Fruit fly (Drosophila melanogaster) whole organism, embryonic: ENCODE data around the gene mbc.

ENCODE experiments used
- Aef1 ChIP-seq: fragments of 200-800 bp; sonication (Bioruptor generic); IDR thresholded peaks from 3 replicates; pipeline ENCODE4 v1.3.6; 2022; ENCODE audit warnings: missing biosample characterization, missing genetic modification characterization
- CG10366 ChIP-seq: fragments of 200-800 bp; sonication (Bioruptor generic); IDR thresholded peaks from 2 replicates; pipeline ENCODE4 v1.3.6; 2022; ENCODE audit warnings: missing biosample characterization, missing genetic modification characterization
- CG10654 ChIP-seq: fragments of 200-800 bp; sonication (Bioruptor generic); optimal IDR thresholded peaks from 2 replicates; lab custom pipeline; 2016; ENCODE audit warnings: missing biosample characterization, missing genetic modification characterization
- CG11085 ChIP-seq: fragments of 200-800 bp; sonication (Bioruptor generic); IDR thresholded peaks from 2 replicates; pipeline ENCODE4 v1.3.6; 2022; ENCODE audit warnings: missing biosample characterization, missing genetic modification characterization
- CG11398 ChIP-seq: fragments of 200-800 bp; sonication (Bioruptor generic); optimal IDR thresholded peaks from 2 replicates; lab custom pipeline; 2016; ENCODE audit warnings: missing biosample characterization, missing genetic modification characterization
- CG1792 ChIP-seq: fragments of 200-800 bp; sonication (Bioruptor generic); optimal IDR thresholded peaks from 2 replicates; lab custom pipeline; 2016; ENCODE audit warnings: missing biosample characterization, missing genetic modification characterization
- CG32532 ChIP-seq: fragments of 200-800 bp; sonication (Bioruptor generic); IDR thresholded peaks from 2 replicates; pipeline ENCODE4 v1.3.6; 2022; ENCODE audit warnings: missing biosample characterization, missing genetic modification characterization
- CG32767 ChIP-seq: fragments of 200-800 bp; sonication (Bioruptor generic); IDR thresholded peaks from 2 replicates; pipeline ENCODE4 v1.3.6; 2022; ENCODE audit warnings: missing biosample characterization, missing genetic modification characterization
- CG3407 ChIP-seq: fragments of 200-800 bp; sonication (Bioruptor generic); optimal IDR thresholded peaks from 2 replicates; lab custom pipeline; 2018; ENCODE audit warnings: missing biosample characterization, mild to moderate bottlenecking, missing genetic modification characterization
- CG4328 ChIP-seq: fragments of 200-800 bp; sonication (Bioruptor generic); optimal IDR thresholded peaks from 3 replicates; lab custom pipeline; 2017; ENCODE audit warnings: missing biosample characterization, missing genetic modification reagents, missing genetic modification characterization
- CG4424 ChIP-seq: fragments of 200-800 bp; sonication (Bioruptor generic); optimal IDR thresholded peaks from 3 replicates; lab custom pipeline; 2016; ENCODE audit warnings: missing biosample characterization, missing genetic modification characterization
- CG6272 ChIP-seq: fragments of 200-800 bp; sonication (Bioruptor generic); IDR thresholded peaks from 2 replicates; pipeline ENCODE4 v1.3.6; 2022; ENCODE audit warnings: missing biosample characterization, missing genetic modification characterization
- CG7839 ChIP-seq: fragments of 200-800 bp; sonication (Bioruptor generic); optimal IDR thresholded peaks from 3 replicates; lab custom pipeline; 2018; ENCODE audit warnings: missing biosample characterization, mild to moderate bottlenecking, missing genetic modification characterization, moderate library complexity
- CG9817 ChIP-seq: fragments of 200-800 bp; sonication (Bioruptor generic); optimal IDR thresholded peaks from 2 replicates; lab custom pipeline; 2018; ENCODE audit warnings: missing biosample characterization, mild to moderate bottlenecking, missing genetic modification characterization, moderate library complexity
- Drgx ChIP-seq: fragments of 200-800 bp; sonication (Bioruptor generic); IDR thresholded peaks from 2 replicates; pipeline ENCODE4 v1.3.6; 2022; ENCODE audit warnings: missing biosample characterization, missing genetic modification characterization
- HHEX ChIP-seq: fragments of 200-800 bp; sonication (Bioruptor generic); optimal IDR thresholded peaks from 3 replicates; lab custom pipeline; 2017; ENCODE audit warnings: missing biosample characterization, mild to moderate bottlenecking, missing genetic modification characterization, missing genetic modification reagents
- Hmx ChIP-seq: fragments of 200-800 bp; sonication (Bioruptor generic); optimal IDR thresholded peaks from 2 replicates; lab custom pipeline; 2016; ENCODE audit warnings: missing biosample characterization, missing genetic modification characterization
- Hr51 ChIP-seq, 2 experiments: fragments of 200-800 bp; sonication (Bioruptor generic); optimal IDR thresholded peaks; 2 replicates in 1 of 2; 3 replicates in 1 of 2; lab custom pipeline; 2016 to 2018; ENCODE audit warnings: missing biosample characterization in 2 of 2, missing genetic modification characterization in 2 of 2, mild to moderate bottlenecking in 1 of 2, moderate library complexity in 1 of 2
- Hr78 ChIP-seq, 2 experiments: fragments of 200-800 bp in 1 of 2; fragments of >200 bp in 1 of 2; sonication (Bioruptor generic) in 1 of 2; optimal IDR thresholded peaks; 2 replicates each; lab custom pipeline; 2017 to 2019; ENCODE audit warnings: missing biosample characterization in 2 of 2, missing genetic modification characterization in 2 of 2, mild to moderate bottlenecking in 1 of 2, moderate library complexity in 1 of 2
- Hsf ChIP-seq: fragments of 200-800 bp; sonication (Bioruptor generic); optimal IDR thresholded peaks from 3 replicates; lab custom pipeline; 2016; ENCODE audit warnings: missing biosample characterization, missing genetic modification characterization
- NK7.1 ChIP-seq: fragments of 200-800 bp; sonication (Bioruptor generic); optimal IDR thresholded peaks from 3 replicates; lab custom pipeline; 2016; ENCODE audit warnings: missing biosample characterization, missing genetic modification characterization
- Nf-YC ChIP-seq: fragments of 200-800 bp; optimal IDR thresholded peaks from 3 replicates; lab custom pipeline; 2019; ENCODE audit warnings: missing biosample characterization, mild to moderate bottlenecking, missing genetic modification characterization, moderate library complexity
- Six4 ChIP-seq: fragments of 200-800 bp; sonication (Bioruptor generic); optimal IDR thresholded peaks from 2 replicates; lab custom pipeline; 2016; ENCODE audit warnings: missing biosample characterization, missing genetic modification characterization
- Sox100B ChIP-seq: fragments of 200-800 bp; sonication (Bioruptor generic); optimal IDR thresholded peaks from 3 replicates; lab custom pipeline; 2018; ENCODE audit warnings: missing biosample characterization, mild to moderate bottlenecking, missing genetic modification characterization
- Usf ChIP-seq: fragments of 200-800 bp; sonication (Bioruptor generic); optimal IDR thresholded peaks from 2 replicates; lab custom pipeline; 2017; ENCODE audit warnings: missing genotype, missing biosample characterization, missing genetic modification characterization
- Xbp1 ChIP-seq: fragments of 200-800 bp; sonication (Bioruptor generic); optimal IDR thresholded peaks from 3 replicates; lab custom pipeline; 2016; ENCODE audit warnings: missing biosample characterization, mild to moderate bottlenecking, missing genetic modification characterization
- ara ChIP-seq: fragments of 200-800 bp; sonication (Bioruptor generic); IDR thresholded peaks from 2 replicates; pipeline ENCODE4 v1.3.6; 2022; ENCODE audit warnings: missing biosample characterization, missing genetic modification characterization
- ato ChIP-seq: fragments of 200-800 bp; sonication (Bioruptor generic); IDR thresholded peaks from 2 replicates; pipeline ENCODE4 v1.3.6; 2022; ENCODE audit warnings: missing biosample characterization, missing genetic modification characterization; ENCODE audit not compliant: partially characterized antibody
- az2 ChIP-seq: fragments of 200-800 bp; sonication (Bioruptor generic); optimal IDR thresholded peaks from 3 replicates; lab custom pipeline; 2016; ENCODE audit warnings: missing biosample characterization, missing genetic modification characterization
- bsh ChIP-seq, 2 experiments: fragments of 200-800 bp; sonication (Bioruptor generic); optimal IDR thresholded peaks; 2 replicates each; lab custom pipeline; 2017 to 2018; ENCODE audit warnings: mild to moderate bottlenecking in 2 of 2, missing biosample characterization in 2 of 2, missing genetic modification characterization in 2 of 2, moderate library complexity in 1 of 2
- cad ChIP-seq: fragments of >200 bp; optimal IDR thresholded peaks from 2 replicates; lab custom pipeline; 2017; ENCODE audit warnings: missing biosample characterization, missing genetic modification characterization
- ci ChIP-seq: fragments of 200-800 bp; sonication (Bioruptor generic); IDR thresholded peaks from 3 replicates; pipeline ENCODE4 v1.3.6; 2022; ENCODE audit warnings: missing biosample characterization, missing genetic modification characterization
- dm ChIP-seq: fragments of 200-800 bp; sonication (Bioruptor generic); optimal IDR thresholded peaks from 3 replicates; lab custom pipeline; 2016; ENCODE audit warnings: missing biosample characterization, missing genetic modification characterization
- en ChIP-seq: fragments of 200-800 bp; sonication (Bioruptor generic); optimal IDR thresholded peaks from 2 replicates; lab custom pipeline; 2016; ENCODE audit warnings: missing biosample characterization, missing genetic modification characterization
- ewg ChIP-seq: fragments of 200-800 bp; sonication (Bioruptor generic); optimal IDR thresholded peaks from 3 replicates; lab custom pipeline; 2017; ENCODE audit warnings: mild to moderate bottlenecking, missing biosample characterization, missing genetic modification reagents, missing genetic modification characterization
- fd102C ChIP-seq: fragments of 200-800 bp; sonication (Bioruptor generic); optimal IDR thresholded peaks from 2 replicates; lab custom pipeline; 2018; ENCODE audit warnings: missing biosample characterization, mild to moderate bottlenecking, missing genetic modification characterization, moderate library complexity
- gcm ChIP-seq: fragments of 200-800 bp; sonication (Bioruptor generic); optimal IDR thresholded peaks from 2 replicates; lab custom pipeline; 2019; ENCODE audit warnings: missing biosample characterization, mild to moderate bottlenecking, missing genetic modification characterization, moderate library complexity
- gsb-n ChIP-seq: fragments of 200-800 bp; sonication (Bioruptor generic); optimal IDR thresholded peaks from 3 replicates; lab custom pipeline; 2018; ENCODE audit warnings: missing biosample characterization, mild to moderate bottlenecking, missing genetic modification characterization
- kah ChIP-seq: fragments of 200-800 bp; sonication (Bioruptor generic); optimal IDR thresholded peaks from 2 replicates; lab custom pipeline; 2018; ENCODE audit warnings: missing biosample characterization, mild to moderate bottlenecking, missing genetic modification characterization
- kni ChIP-seq: fragments of 200-800 bp; sonication (Bioruptor generic); optimal IDR thresholded peaks from 3 replicates; lab custom pipeline; 2017; ENCODE audit warnings: mild to moderate bottlenecking, missing biosample characterization, missing genetic modification reagents, missing genetic modification characterization
- phol ChIP-seq: fragments of 200-800 bp; sonication (Bioruptor generic); optimal IDR thresholded peaks from 3 replicates; lab custom pipeline; 2018; ENCODE audit warnings: missing biosample characterization, mild to moderate bottlenecking, missing genetic modification characterization, moderate library complexity
- salm ChIP-seq: fragments of 200-800 bp; sonication (Bioruptor generic); optimal IDR thresholded peaks from 2 replicates; lab custom pipeline; 2018; ENCODE audit warnings: missing biosample characterization, mild to moderate bottlenecking, missing genetic modification characterization
- sens-2 ChIP-seq: fragments of 200-800 bp; sonication (Bioruptor generic); IDR thresholded peaks from 2 replicates; pipeline ENCODE4 v1.3.6; 2022; ENCODE audit warnings: missing biosample characterization, missing genetic modification characterization
- shn ChIP-seq: fragments of 200-800 bp; sonication (Bioruptor generic); optimal IDR thresholded peaks from 3 replicates; lab custom pipeline; 2016; ENCODE audit warnings: missing biosample characterization, missing genetic modification characterization
- sob ChIP-seq: fragments of 200-800 bp; sonication (Bioruptor generic); IDR thresholded peaks from 2 replicates; pipeline ENCODE4 v1.3.6; 2022; ENCODE audit warnings: missing biosample characterization, missing genetic modification characterization
- ssp ChIP-seq: fragments of 200-800 bp; sonication (Bioruptor generic); IDR thresholded peaks from 2 replicates; pipeline ENCODE4 v1.3.6; 2022; ENCODE audit warnings: missing biosample characterization, missing genetic modification characterization
- tgo ChIP-seq: fragments of 200-800 bp; sonication (Bioruptor generic); IDR thresholded peaks from 3 replicates; pipeline ENCODE4 v1.3.6; 2022; ENCODE audit warnings: missing biosample characterization, missing genetic modification characterization
- tll ChIP-seq, 2 experiments: fragments of 200-800 bp in 1 of 2; fragments of >200 bp in 1 of 2; sonication (Bioruptor generic) in 1 of 2; optimal IDR thresholded peaks; 2 replicates each; lab custom pipeline; 2017 to 2019; ENCODE audit warnings: missing biosample characterization in 2 of 2, missing genetic modification characterization in 2 of 2, mild to moderate bottlenecking in 1 of 2, moderate library complexity in 1 of 2
- vfl ChIP-seq: fragments of 200-800 bp; sonication (Bioruptor generic); optimal IDR thresholded peaks from 2 replicates; lab custom pipeline; 2016; ENCODE audit warnings: missing biosample characterization, missing genetic modification characterization
- wdn ChIP-seq: fragments of 200-800 bp; sonication (Bioruptor generic); IDR thresholded peaks from 2 replicates; pipeline ENCODE4 v1.3.6; 2022; ENCODE audit warnings: missing biosample characterization, missing genetic modification characterization

The mbc gene

dm6 chr3R:23817566-23818202, 36.1 kb downstream of the mbc start (continued):
- peak; percentile 5 for TF ChIP-seq CG4424 (GFP tag; lab: Kevin White, UChicago)
- peak; percentile 41; the same call in 1 of the 2 replicates for TF ChIP-seq CG32767 (GFP tag; lab: Robert Waterston, UW)
- TF ChIP-seq CG1792 (GFP tag; lab: Kevin White, UChicago), result no peak
- no peak for TF ChIP-seq Nf-YC (tag; lab: Kevin White, UChicago)
- TF ChIP-seq CG10366 (GFP tag; lab: Robert Waterston, UW), result peak; percentile 47
- TF ChIP-seq bsh (GFP tag; optimal IDR thresholded peaks at IDR 0.05; lab: Kevin White, UChicago), result peak in 1 of 2 experiments; percentile 38
- no peak for TF ChIP-seq gsb-n (tag; lab: Kevin White, UChicago)
- peak; percentile 47; the same call in 1 of the 2 replicates for TF ChIP-seq CG32532 (GFP tag; lab: Robert Waterston, UW)
- no peak for TF ChIP-seq CG7839 (tag; lab: Kevin White, UChicago)
- TF ChIP-seq Xbp1 (GFP tag; lab: Kevin White, UChicago), result peak; percentile 24
- no peak for TF ChIP-seq ato (GFP tag; lab: Robert Waterston, UW)
- TF ChIP-seq sens-2, result no peak
- TF ChIP-seq vfl (GFP tag; lab: Kevin White, UChicago), result no peak
- TF ChIP-seq Six4 (GFP tag; lab: Kevin White, UChicago), result peak; percentile 18
- TF ChIP-seq NK7.1 (GFP tag; lab: Kevin White, UChicago), result no peak
- no peak for TF ChIP-seq sob
- TF ChIP-seq shn, result peak; percentile 36
- TF ChIP-seq salm (tag; lab: Kevin White, UChicago), result no peak
- TF ChIP-seq cad, result no peak
- TF ChIP-seq HHEX (GFP tag; lab: Kevin White, UChicago), result no peak
- TF ChIP-seq Usf (GFP tag; lab: Kevin White, UChicago), result no peak
- TF ChIP-seq CG11398 (GFP tag; lab: Kevin White, UChicago), result no peak
- no peak for TF ChIP-seq fd102C (GFP tag; lab: Kevin White, UChicago)
- TF ChIP-seq tll (GFP tag; optimal IDR thresholded peaks at IDR 0.05; lab: Kevin White, UChicago), result no peak
- no peak for TF ChIP-seq Hr78 (GFP tag; optimal IDR thresholded peaks at IDR 0.05; lab: Kevin White, UChicago)
- TF ChIP-seq CG4328 (GFP tag; lab: Kevin White, UChicago), result peak; percentile 28
- TF ChIP-seq Sox100B (GFP tag; lab: Kevin White, UChicago), result no peak
- TF ChIP-seq CG9817 (tag; lab: Kevin White, UChicago), result no peak
- TF ChIP-seq CG11085 (GFP tag; lab: Robert Waterston, UW), result 0 out of 2 replicates have a peak, but pooled peaks have one; percentile 36
- TF ChIP-seq kah (GFP tag; lab: Kevin White, UChicago), result no peak
- peak; percentile 89 for TF ChIP-seq kni (GFP tag; lab: Kevin White, UChicago)
- TF ChIP-seq Hmx (GFP tag; lab: Kevin White, UChicago), result no peak
- TF ChIP-seq CG3407, result peak; percentile 29
- no peak for TF ChIP-seq ewg
- TF ChIP-seq Drgx (GFP tag; lab: Robert Waterston, UW), result peak; percentile 90
- TF ChIP-seq ci (GFP tag; lab: Robert Waterston, UW), result peak; percentile 38; the same call in 1 of the 3 replicates
- no peak for TF ChIP-seq phol (tag; lab: Kevin White, UChicago)
- no peak for TF ChIP-seq wdn (GFP tag; lab: Robert Waterston, UW)
- TF ChIP-seq gcm (GFP tag; lab: Kevin White, UChicago), result no peak
- peak; percentile 25 for TF ChIP-seq az2 (GFP tag; lab: Kevin White, UChicago)
- TF ChIP-seq ssp (GFP tag; lab: Robert Waterston, UW), result no peak
- no peak for TF ChIP-seq tgo (GFP tag; lab: Robert Waterston, UW)
- no peak for TF ChIP-seq ara (GFP tag; lab: Robert Waterston, UW)
- no peak for TF ChIP-seq Hsf (GFP tag; lab: Kevin White, UChicago)
- TF ChIP-seq CG6272 (GFP tag; lab: Robert Waterston, UW), result 0 out of 2 replicates have a peak, but pooled peaks have one; percentile 23
- TF ChIP-seq Aef1 (GFP tag; lab: Robert Waterston, UW), result no peak
- no peak for TF ChIP-seq en (GFP tag; lab: Kevin White, UChicago)
- no peak for TF ChIP-seq CG10654 (GFP tag; lab: Kevin White, UChicago)
- no peak for TF ChIP-seq dm
- TF ChIP-seq Hr51 (GFP tag; optimal IDR thresholded peaks at IDR 0.05; lab: Kevin White, UChicago), result no peak
